Worm (Caenorhabditis elegans) whole organism, young adult: ENCODE measurements around the gene cutl-16.

Experiments used
- B0035.1 ChIP-seq: sonication (generic microtip); optimal IDR thresholded peaks from 2 replicates; lab custom pipeline; 2016; ENCODE audit warnings: missing genetic modification characterization, mild to moderate bottlenecking, missing compliant biosample characterization, missing genotype, missing genetic modification reagents
- B0261.1 ChIP-seq: sonication (generic microtip); optimal IDR thresholded peaks from 2 replicates; lab custom pipeline; 2016; ENCODE audit warnings: mild to moderate bottlenecking, missing genetic modification characterization, moderate library complexity, missing compliant biosample characterization
- F22D6.2 ChIP-seq: sonication (generic microtip); optimal IDR thresholded peaks from 2 replicates; lab custom pipeline; 2016; ENCODE audit warnings: mild to moderate bottlenecking, missing genetic modification characterization, missing compliant biosample characterization
- F37B4.10 ChIP-seq: fragments of 200-800 bp; sonication (Bioruptor generic); IDR thresholded peaks from 2 replicates; pipeline ENCODE4 v1.3.6; 2022; ENCODE audit warnings: missing genetic modification characterization, missing compliant biosample characterization
- F39B2.1 ChIP-seq: fragments of 200-800 bp; sonication (Bioruptor generic); IDR thresholded peaks from 2 replicates; pipeline ENCODE4 v1.3.6; 2022; ENCODE audit warnings: missing genetic modification reagents, missing genetic modification characterization, missing compliant biosample characterization
- F57A8.1 ChIP-seq: fragments of 200-800 bp; sonication (Bioruptor generic); optimal IDR thresholded peaks from 2 replicates; lab custom pipeline; 2018; ENCODE audit warnings: mild to moderate bottlenecking, missing genetic modification characterization, moderate library complexity, missing compliant biosample characterization
- F57C9.4 ChIP-seq: sonication (generic microtip); optimal IDR thresholded peaks from 2 replicates; lab custom pipeline; 2017; ENCODE audit warnings: mild to moderate bottlenecking, missing genetic modification characterization, missing compliant biosample characterization
- Y79H2A.3 ChIP-seq: fragments of 200-800 bp; sonication (Bioruptor generic); conservative IDR thresholded peaks from 2 replicates; pipeline ENCODE4 v1.3.6; 2022; ENCODE audit warnings: missing genetic modification reagents, missing genetic modification characterization, missing compliant biosample characterization
- akir-1 ChIP-seq: fragments of 200-800 bp; sonication (Bioruptor generic); optimal IDR thresholded peaks from 2 replicates; lab custom pipeline; 2018; ENCODE audit warnings: mild to moderate bottlenecking, missing genetic modification characterization, moderate library complexity, missing compliant biosample characterization
- ama-1 ChIP-seq, 3 experiments: fragments of 150-350 bp in 1 of 3; sonication (generic microtip) in 2 of 3; optimal IDR thresholded peaks; 2 replicates each; lab custom pipeline; 2014 to 2018; ENCODE audit warnings: missing biosample characterization in 2 of 3, missing genetic modification characterization in 2 of 3, missing genetic modification reagents in 2 of 3
- aptf-2 ChIP-seq: fragments of 200-800 bp; sonication (Bioruptor generic); conservative IDR thresholded peaks from 2 replicates; pipeline ENCODE4 v1.3.6; 2022; ENCODE audit warnings: missing genetic modification reagents, missing genetic modification characterization, missing compliant biosample characterization
- attf-5 ChIP-seq: fragments of 200-800 bp; sonication (Bioruptor generic); optimal IDR thresholded peaks from 2 replicates; lab custom pipeline; 2018; ENCODE audit warnings: mild to moderate bottlenecking, missing genetic modification characterization, missing compliant biosample characterization
- attf-6 ChIP-seq: fragments of 200-800 bp; sonication (Bioruptor generic); IDR thresholded peaks from 2 replicates; pipeline ENCODE4 v1.3.6; 2022; ENCODE audit warnings: missing genetic modification reagents, missing genetic modification characterization, missing compliant biosample characterization
- bed-1 ChIP-seq: fragments of 200-800 bp; sonication (Bioruptor generic); IDR thresholded peaks from 2 replicates; pipeline ENCODE4 v1.3.6; 2022; ENCODE audit warnings: missing genetic modification reagents, missing genetic modification characterization, missing compliant biosample characterization
- cebp-2 ChIP-seq: fragments of 200-800 bp; sonication (Bioruptor generic); IDR thresholded peaks from 2 replicates; pipeline ENCODE4 v1.3.6; 2022; ENCODE audit warnings: missing genetic modification characterization, missing compliant biosample characterization
- ceh-79 ChIP-seq: sonication (generic microtip); optimal IDR thresholded peaks from 2 replicates; lab custom pipeline; 2017; ENCODE audit warnings: mild to moderate bottlenecking, missing genetic modification characterization, missing compliant biosample characterization
- chd-7 ChIP-seq: sonication (generic microtip); optimal IDR thresholded peaks from 2 replicates; lab custom pipeline; 2016; ENCODE audit warnings: mild to moderate bottlenecking, missing genetic modification characterization, moderate library complexity, missing compliant biosample characterization
- die-1 ChIP-seq: sonication (generic microtip); optimal IDR thresholded peaks from 2 replicates; lab custom pipeline; 2016; ENCODE audit warnings: missing genotype, mild to moderate bottlenecking, missing genetic modification characterization, missing compliant biosample characterization
- dox-1 ChIP-seq: fragments of 200-800 bp; sonication (Bioruptor generic); IDR thresholded peaks from 2 replicates; pipeline ENCODE4 v1.3.6; 2022; ENCODE audit warnings: missing genetic modification reagents, missing genetic modification characterization, missing compliant biosample characterization
- efl-1 ChIP-seq: fragments of 150-350 bp; optimal IDR thresholded peaks from 2 replicates; lab custom pipeline; 2014; ENCODE audit warnings: missing biosample characterization, missing genetic modification reagents, missing genetic modification characterization
- egl-18 ChIP-seq: fragments of 200-800 bp; sonication (Bioruptor generic); IDR thresholded peaks from 2 replicates; pipeline ENCODE4 v1.3.6; 2022; ENCODE audit warnings: missing genetic modification reagents, missing genetic modification characterization, missing compliant biosample characterization
- egl-44 ChIP-seq: fragments of 200-800 bp; sonication (Bioruptor generic); IDR thresholded peaks from 2 replicates; pipeline ENCODE4 v1.3.6; 2022; ENCODE audit warnings: missing genetic modification reagents, missing genetic modification characterization, missing compliant biosample characterization
- ets-4 ChIP-seq: fragments of 200-800 bp; sonication (Bioruptor generic); optimal IDR thresholded peaks from 2 replicates; lab custom pipeline; 2018; ENCODE audit warnings: mild to moderate bottlenecking, missing genetic modification characterization, missing compliant biosample characterization
- fkh-3 ChIP-seq: sonication (generic microtip); optimal IDR thresholded peaks from 2 replicates; lab custom pipeline; 2016; ENCODE audit warnings: mild to moderate bottlenecking, missing genetic modification characterization, missing compliant biosample characterization
- him-1 ChIP-seq: sonication (generic microtip); optimal IDR thresholded peaks from 2 replicates; lab custom pipeline; 2016; ENCODE audit warnings: missing genotype, missing genetic modification reagents, missing genetic modification characterization, missing compliant biosample characterization
- hlh-12 ChIP-seq: sonication (generic microtip); optimal IDR thresholded peaks from 2 replicates; lab custom pipeline; 2016; ENCODE audit warnings: missing genetic modification characterization, missing compliant biosample characterization
- hlh-26 ChIP-seq: fragments of 200-800 bp; sonication (Bioruptor generic); conservative IDR thresholded peaks from 2 replicates; pipeline ENCODE4 v1.3.6; 2022; ENCODE audit warnings: missing genetic modification reagents, missing genetic modification characterization, missing compliant biosample characterization
- hmg-1.2 ChIP-seq: fragments of 200-800 bp; sonication (Bioruptor generic); IDR thresholded peaks from 2 replicates; pipeline ENCODE4 v1.3.6; 2022; ENCODE audit warnings: missing genetic modification reagents, missing genetic modification characterization, missing compliant biosample characterization
- hmg-20 ChIP-seq: fragments of 200-800 bp; sonication (Bioruptor generic); IDR thresholded peaks from 2 replicates; pipeline ENCODE4 v1.3.6; 2022; ENCODE audit warnings: missing genetic modification reagents, missing genetic modification characterization, missing compliant biosample characterization
- hrde-1 ChIP-seq: sonication (generic microtip); optimal IDR thresholded peaks from 2 replicates; lab custom pipeline; 2016; ENCODE audit warnings: missing genetic modification characterization, mild to moderate bottlenecking, missing compliant biosample characterization, moderate library complexity, missing genotype, missing genetic modification reagents, borderline replicate concordance
- lag-1 ChIP-seq: fragments of 200-800 bp; sonication (Bioruptor generic); IDR thresholded peaks from 2 replicates; pipeline ENCODE4 v1.3.6; 2022; ENCODE audit warnings: missing genetic modification reagents, missing genetic modification characterization, missing compliant biosample characterization
- let-526 ChIP-seq: fragments of 200-800 bp; sonication (Bioruptor generic); IDR thresholded peaks from 2 replicates; pipeline ENCODE4 v1.3.6; 2022; ENCODE audit warnings: missing genetic modification reagents, missing genetic modification characterization, missing compliant biosample characterization
- let-607 ChIP-seq, 2 experiments: fragments of 200-800 bp in 1 of 2; sonication (Bioruptor generic) in 1 of 2; sonication (generic microtip) in 1 of 2; optimal IDR thresholded peaks; 2 replicates each; lab custom pipeline; 2016 to 2018; ENCODE audit warnings: mild to moderate bottlenecking in 2 of 2, missing compliant biosample characterization in 2 of 2, missing genetic modification characterization in 2 of 2, moderate library complexity in 2 of 2, missing genotype in 1 of 2
- lin-35 ChIP-seq, 3 experiments: fragments of 150-350 bp in 2 of 3; sonication (generic microtip) in 1 of 3; optimal IDR thresholded peaks; 2 replicates each; lab custom pipeline; 2014 to 2018; ENCODE audit warnings: missing biosample characterization in 3 of 3, missing genetic modification characterization in 3 of 3, missing genetic modification reagents in 3 of 3
- lin-40 ChIP-seq: sonication (generic microtip); optimal IDR thresholded peaks from 2 replicates; lab custom pipeline; 2016; ENCODE audit warnings: missing genetic modification characterization, mild to moderate bottlenecking, missing compliant biosample characterization, missing genotype, missing genetic modification reagents
- lsy-27 ChIP-seq: sonication (generic microtip); optimal IDR thresholded peaks from 2 replicates; lab custom pipeline; 2017; ENCODE audit warnings: missing genetic modification characterization, mild to moderate bottlenecking, missing compliant biosample characterization, antibody characterized with exemption, missing genotype, borderline replicate concordance; ENCODE audit not compliant: insufficient read depth
- madf-6 ChIP-seq: fragments of 200-800 bp; sonication (Bioruptor generic); IDR thresholded peaks from 2 replicates; pipeline ENCODE4 v1.3.6; 2022; ENCODE audit warnings: missing genetic modification reagents, missing genetic modification characterization, missing compliant biosample characterization
- madf-8 ChIP-seq: fragments of 200-800 bp; sonication (Bioruptor generic); conservative IDR thresholded peaks from 2 replicates; pipeline ENCODE4 v1.3.6; 2022; ENCODE audit warnings: missing genetic modification reagents, missing genetic modification characterization, missing compliant biosample characterization
- nhr-80 ChIP-seq: sonication (generic microtip); optimal IDR thresholded peaks from 2 replicates; lab custom pipeline; 2016; ENCODE audit warnings: missing genetic modification characterization, missing compliant biosample characterization
- rec-8 ChIP-seq, 2 experiments: sonication (generic microtip); optimal IDR thresholded peaks; 2 replicates each; lab custom pipeline; 2016; ENCODE audit warnings: mild to moderate bottlenecking in 2 of 2, missing genetic modification characterization in 2 of 2, missing genetic modification reagents in 2 of 2, missing genotype in 2 of 2, missing biosample characterization in 1 of 2, missing compliant biosample characterization in 1 of 2, moderate library complexity in 1 of 2
- sdz-38 ChIP-seq: sonication (generic microtip); optimal IDR thresholded peaks from 2 replicates; lab custom pipeline; 2016; ENCODE audit warnings: missing genotype, missing genetic modification characterization, missing compliant biosample characterization
- snpc-1.1 ChIP-seq: sonication (generic microtip); optimal IDR thresholded peaks from 2 replicates; lab custom pipeline; 2017; ENCODE audit warnings: missing genetic modification characterization, mild to moderate bottlenecking, missing compliant biosample characterization, antibody characterized with exemption, moderate library complexity, missing genotype, missing genetic modification reagents; ENCODE audit not compliant: insufficient read depth
- snpc-4 ChIP-seq, 5 experiments: fragments of 150-350 bp in 1 of 5; sonication (generic microtip) in 4 of 5; optimal IDR thresholded peaks; 2 replicates each; lab custom pipeline; 2014 to 2018; ENCODE audit warnings: missing genetic modification characterization in 5 of 5, missing biosample characterization in 3 of 5, antibody characterized with exemption in 2 of 5, mild to moderate bottlenecking in 2 of 5, missing compliant biosample characterization in 2 of 5, missing genotype in 2 of 5, moderate library complexity in 2 of 5, missing genetic modification reagents in 1 of 5
- tbx-9 ChIP-seq: sonication (generic microtip); optimal IDR thresholded peaks from 2 replicates; lab custom pipeline; 2016; ENCODE audit warnings: borderline replicate concordance, missing genetic modification characterization, inconsistent platforms, missing compliant biosample characterization
- tlf-1 ChIP-seq: fragments of 200-800 bp; sonication (Bioruptor generic); optimal IDR thresholded peaks from 2 replicates; lab custom pipeline; 2018; ENCODE audit warnings: mild to moderate bottlenecking, missing genetic modification characterization, missing compliant biosample characterization
- zfh-2 ChIP-seq: fragments of 200-800 bp; sonication (Bioruptor generic); conservative IDR thresholded peaks from 2 replicates; pipeline ENCODE4 v1.3.6; 2022; ENCODE audit warnings: missing genetic modification reagents, missing genetic modification characterization, missing compliant biosample characterization
- ztf-6 ChIP-seq: fragments of 200-800 bp; sonication (Bioruptor generic); IDR thresholded peaks from 2 replicates; pipeline ENCODE4 v1.3.6; 2022; ENCODE audit warnings: missing genetic modification reagents, missing genetic modification characterization, missing compliant biosample characterization

cutl-16 gene

DNA sequence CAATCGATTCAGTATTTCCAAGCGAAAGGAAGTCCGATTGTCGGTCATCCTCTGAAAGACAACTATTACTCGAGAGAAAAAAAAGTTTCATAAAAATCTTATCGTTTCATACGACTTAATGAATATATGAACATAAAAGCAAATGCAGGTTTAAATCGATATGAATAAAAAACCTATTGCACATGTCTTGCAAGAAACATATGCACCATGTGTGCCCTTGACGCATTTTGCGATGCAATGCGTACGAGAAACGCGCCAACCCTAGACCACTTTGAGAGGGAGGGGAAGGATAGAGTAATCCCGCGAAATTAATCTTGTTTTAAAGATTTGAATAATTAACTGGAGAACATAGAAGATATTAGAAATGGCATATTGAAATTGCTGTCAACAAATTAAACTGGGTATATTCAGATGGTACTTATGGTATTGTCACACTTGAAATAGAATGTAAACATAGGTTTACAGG, 12.1 kb downstream of the cutl-16 start, which contains the start of gene atg-16.2 (continued):
- TF ChIP-seq egl-18 (GFP tag; lab: Robert Waterston, UW) (no peak), F39B2.1 (GFP tag; lab: Robert Waterston, UW) (no peak), ztf-6 (GFP tag; lab: Robert Waterston, UW) (no peak), attf-6 (GFP tag; lab: Robert Waterston, UW) (no peak), madf-8 (GFP tag; lab: Robert Waterston, UW) (no peak), attf-5 (GFP tag; lab: Kevin White, UChicago) (peak; percentile 69), rec-8 (tag; optimal IDR thresholded peaks at IDR 0.05; lab: Kevin White, UChicago) (no peak), snpc-4 (GFP tag; optimal IDR thresholded peaks at IDR 0.05; lab: Kevin White, UChicago) (no peak), snpc-4 (tag; optimal IDR thresholded peaks at IDR 0.05; lab: Kevin White, UChicago) (no peak), hmg-20 (no peak), nhr-80 (tag; lab: Kevin White, UChicago) (peak; percentile 74), aptf-2 (GFP tag; lab: Robert Waterston, UW) (no peak), B0261.1 (tag; lab: Kevin White, UChicago) (no peak), lsy-27 (tag; lab: Kevin White, UChicago) (no peak), zfh-2 (GFP tag; lab: Robert Waterston, UW) (no peak), madf-6 (GFP tag; lab: Robert Waterston, UW) (no peak), efl-1 (GFP tag; lab: Kevin White, UChicago) (peak; percentile 32), hrde-1 (tag; lab: Kevin White, UChicago) (no peak), him-1 (tag; lab: Kevin White, UChicago) (no peak), F37B4.10 (GFP tag; lab: Robert Waterston, UW) (no peak), lin-35 (GFP tag; optimal IDR thresholded peaks at IDR 0.05; lab: Kevin White, UChicago) (peak in 1 of 3 experiments; percentile 31), chd-7 (tag; lab: Kevin White, UChicago) (no peak), F22D6.2 (tag; lab: Kevin White, UChicago) (no peak), F57A8.1 (no peak), hmg-1.2 (GFP tag; lab: Robert Waterston, UW) (peak; percentile 19; the same call in 1 of the 2 replicates), fkh-3 (no peak), let-607 (tag; optimal IDR thresholded peaks at IDR 0.05; lab: Kevin White, UChicago) (no peak), sdz-38 (no peak), egl-44 (GFP tag; lab: Robert Waterston, UW) (no peak), cebp-2 (GFP tag; lab: Robert Waterston, UW) (no peak), F57C9.4 (tag; lab: Kevin White, UChicago) (no peak), ama-1 (optimal IDR thresholded peaks at IDR 0.05; lab: Kevin White, UChicago) (no peak), ama-1 (GFP tag; optimal IDR thresholded peaks at IDR 0.05; lab: Kevin White, UChicago) (no peak), bed-1 (no peak), B0035.1 (no peak), lag-1 (GFP tag; lab: Robert Waterston, UW) (no peak), snpc-1.1 (tag; lab: Kevin White, UChicago) (no peak), tbx-9 (tag; lab: Kevin White, UChicago) (no peak), dox-1 (GFP tag; lab: Robert Waterston, UW) (0 out of 2 replicates have a peak, but pooled peaks have one; percentile 50), akir-1 (GFP tag; lab: Kevin White, UChicago) (no peak), ets-4 (no peak), hlh-12 (tag; lab: Kevin White, UChicago) (no peak), hlh-26 (GFP tag; lab: Robert Waterston, UW) (no peak), tlf-1 (GFP tag; lab: Kevin White, UChicago) (no peak), lin-40 (tag; lab: Kevin White, UChicago) (no peak), let-526 (GFP tag; lab: Robert Waterston, UW) (no peak), die-1 (no peak), Y79H2A.3 (GFP tag; lab: Robert Waterston, UW) (no peak), ceh-79 (tag; lab: Kevin White, UChicago) (no peak)
